Fruit fly (Drosophila melanogaster) whole organism, embryonic: ENCODE results near the gene CG31650.

Experiments used
- Abd-B ChIP-seq: fragments of 200-800 bp; sonication (Bioruptor generic); optimal IDR thresholded peaks from 2 replicates; lab custom pipeline; 2018; ENCODE audit warnings: missing biosample characterization, mild to moderate bottlenecking, missing genetic modification characterization, moderate library complexity
- Bgb ChIP-seq: fragments of 200-800 bp; sonication (Bioruptor generic); IDR thresholded peaks from 2 replicates; pipeline ENCODE4 v1.3.6; 2022; ENCODE audit warnings: missing biosample characterization, missing genetic modification characterization; ENCODE audit not compliant: partially characterized antibody
- BtbVII ChIP-seq: fragments of 200-800 bp; sonication (Bioruptor generic); optimal IDR thresholded peaks from 3 replicates; lab custom pipeline; 2017; ENCODE audit warnings: missing biosample characterization, mild to moderate bottlenecking, missing genetic modification characterization
- CG10209 ChIP-seq: fragments of 200-800 bp; sonication (Bioruptor generic); optimal IDR thresholded peaks from 3 replicates; lab custom pipeline; 2017; ENCODE audit warnings: missing biosample characterization, mild to moderate bottlenecking, missing genetic modification characterization, missing genetic modification reagents
- CG12071 ChIP-seq: fragments of 200-800 bp; sonication (Bioruptor generic); optimal IDR thresholded peaks from 3 replicates; lab custom pipeline; 2018; ENCODE audit warnings: missing biosample characterization, mild to moderate bottlenecking, missing genetic modification characterization
- CG12236 ChIP-seq: fragments of 200-800 bp; sonication (Bioruptor generic); optimal IDR thresholded peaks from 2 replicates; lab custom pipeline; 2016; ENCODE audit warnings: missing biosample characterization, missing genetic modification characterization
- CG12659 ChIP-seq: fragments of 200-800 bp; sonication (Bioruptor generic); optimal IDR thresholded peaks from 3 replicates; lab custom pipeline; 2017; ENCODE audit warnings: mild to moderate bottlenecking, missing biosample characterization, missing genetic modification reagents, missing genetic modification characterization
- CG12942 ChIP-seq: fragments of 200-800 bp; sonication (Bioruptor generic); optimal IDR thresholded peaks from 3 replicates; lab custom pipeline; 2016; ENCODE audit warnings: missing biosample characterization, missing genetic modification characterization
- CG13424 ChIP-seq: fragments of 200-800 bp; sonication (Bioruptor generic); optimal IDR thresholded peaks from 2 replicates; lab custom pipeline; 2019; ENCODE audit warnings: missing biosample characterization, mild to moderate bottlenecking, missing genetic modification characterization, moderate library complexity
- CG13624 ChIP-seq: fragments of 200-800 bp; sonication (Bioruptor generic); optimal IDR thresholded peaks from 2 replicates; lab custom pipeline; 2016; ENCODE audit warnings: missing biosample characterization, missing genetic modification characterization
- CG16813 ChIP-seq: fragments of 200-800 bp; sonication (Bioruptor generic); IDR thresholded peaks from 3 replicates; pipeline ENCODE4 v1.3.6; 2022; ENCODE audit warnings: missing biosample characterization, missing genetic modification characterization; ENCODE audit not compliant: partially characterized antibody
- CG17568 ChIP-seq: fragments of 200-800 bp; sonication (Bioruptor generic); optimal IDR thresholded peaks from 2 replicates; lab custom pipeline; 2018; ENCODE audit warnings: missing biosample characterization, mild to moderate bottlenecking, missing genetic modification characterization, moderate library complexity
- CG17612 ChIP-seq: fragments of 200-800 bp; sonication (Bioruptor generic); IDR thresholded peaks from 2 replicates; pipeline ENCODE4 v1.3.6; 2022; ENCODE audit warnings: missing biosample characterization, missing genetic modification characterization
- CG17802 ChIP-seq: fragments of 200-800 bp; sonication (Bioruptor generic); optimal IDR thresholded peaks from 2 replicates; lab custom pipeline; 2018; ENCODE audit warnings: missing biosample characterization, mild to moderate bottlenecking, missing genetic modification characterization, moderate library complexity
- CG18476 ChIP-seq: fragments of 200-800 bp; sonication (Bioruptor generic); optimal IDR thresholded peaks from 2 replicates; lab custom pipeline; 2016; ENCODE audit warnings: missing biosample characterization, mild to moderate bottlenecking, missing genetic modification characterization
- CG2129 ChIP-seq: fragments of 200-800 bp; sonication (Bioruptor generic); IDR thresholded peaks from 2 replicates; pipeline ENCODE4 v1.3.6; 2022; ENCODE audit warnings: missing biosample characterization, missing genetic modification characterization; ENCODE audit not compliant: partially characterized antibody
- CG31441 ChIP-seq: fragments of 200-800 bp; sonication (Bioruptor generic); IDR thresholded peaks from 2 replicates; pipeline ENCODE4 v1.3.6; 2022; ENCODE audit warnings: missing biosample characterization, missing genetic modification characterization
- CG3281 ChIP-seq: fragments of 200-800 bp; sonication (Bioruptor generic); optimal IDR thresholded peaks from 3 replicates; lab custom pipeline; 2017; ENCODE audit warnings: missing biosample characterization, mild to moderate bottlenecking, missing genetic modification characterization
- CG4707 ChIP-seq: fragments of 200-800 bp; sonication (Bioruptor generic); optimal IDR thresholded peaks from 2 replicates; lab custom pipeline; 2018; ENCODE audit warnings: missing biosample characterization, mild to moderate bottlenecking, missing genetic modification characterization, moderate library complexity
- CG6813 ChIP-seq: fragments of 200-800 bp; sonication (Bioruptor generic); optimal IDR thresholded peaks from 2 replicates; lab custom pipeline; 2017; ENCODE audit warnings: missing biosample characterization, missing genetic modification characterization, mild to moderate bottlenecking, moderate library complexity, missing genetic modification reagents
- CG7928 ChIP-seq: fragments of 200-800 bp; sonication (Bioruptor generic); optimal IDR thresholded peaks from 2 replicates; lab custom pipeline; 2017; ENCODE audit warnings: missing biosample characterization, mild to moderate bottlenecking, missing genetic modification characterization
- CkIIα-i1 ChIP-seq: fragments of 200-800 bp; sonication (Bioruptor generic); IDR thresholded peaks from 2 replicates; pipeline ENCODE4 v1.3.6; 2022; ENCODE audit warnings: missing biosample characterization, missing genetic modification characterization
- Deaf1 ChIP-seq: fragments of 200-800 bp; optimal IDR thresholded peaks from 3 replicates; lab custom pipeline; 2019; ENCODE audit warnings: missing biosample characterization, mild to moderate bottlenecking, missing genetic modification characterization, moderate library complexity
- Dfd ChIP-seq, 2 experiments: fragments of >200 bp; optimal IDR thresholded peaks; 2 replicates each; lab custom pipeline; 2017; ENCODE audit warnings: missing biosample characterization in 2 of 2, missing genetic modification characterization in 2 of 2
- Doc3 ChIP-seq: fragments of 200-800 bp; sonication (Bioruptor generic); IDR thresholded peaks from 3 replicates; pipeline ENCODE4 v1.3.6; 2022; ENCODE audit warnings: missing biosample characterization, missing genetic modification characterization; ENCODE audit not compliant: partially characterized antibody
- Fer3 ChIP-seq: fragments of 200-800 bp; sonication (Bioruptor generic); optimal IDR thresholded peaks from 2 replicates; lab custom pipeline; 2018; ENCODE audit warnings: missing biosample characterization, mild to moderate bottlenecking, missing genetic modification characterization, moderate library complexity
- H15 ChIP-seq: fragments of 200-800 bp; sonication (Bioruptor generic); IDR thresholded peaks from 3 replicates; pipeline ENCODE4 v1.3.6; 2022; ENCODE audit warnings: missing biosample characterization, missing genetic modification characterization
- HLH54F ChIP-seq: fragments of 200-800 bp; sonication (Bioruptor generic); optimal IDR thresholded peaks from 3 replicates; lab custom pipeline; 2016; ENCODE audit warnings: missing biosample characterization, missing genetic modification characterization
- HLHmδ ChIP-seq: fragments of 200-800 bp; sonication (Bioruptor generic); optimal IDR thresholded peaks from 2 replicates; lab custom pipeline; 2018; ENCODE audit warnings: missing biosample characterization, mild to moderate bottlenecking, missing genetic modification characterization, moderate library complexity
- Meics ChIP-seq: fragments of 200-800 bp; sonication (Bioruptor generic); optimal IDR thresholded peaks from 2 replicates; lab custom pipeline; 2017; ENCODE audit warnings: missing biosample characterization, mild to moderate bottlenecking, missing genetic modification characterization
- Poxn ChIP-seq: fragments of 200-800 bp; sonication (Bioruptor generic); IDR thresholded peaks from 2 replicates; pipeline ENCODE4 v1.3.6; 2022; ENCODE audit warnings: missing biosample characterization, missing genetic modification characterization
- Sin3A ChIP-seq: fragments of >200 bp; optimal IDR thresholded peaks from 2 replicates; lab custom pipeline; 2018
- bigmax ChIP-seq: fragments of 200-800 bp; sonication (Bioruptor generic); optimal IDR thresholded peaks from 2 replicates; lab custom pipeline; 2018; ENCODE audit warnings: missing biosample characterization, mild to moderate bottlenecking, missing genetic modification characterization
- cato ChIP-seq: fragments of 200-800 bp; sonication (Bioruptor generic); optimal IDR thresholded peaks from 2 replicates; lab custom pipeline; 2016; ENCODE audit warnings: missing biosample characterization, missing genetic modification characterization, borderline replicate concordance
- ci ChIP-seq: fragments of 200-800 bp; sonication (Bioruptor generic); IDR thresholded peaks from 3 replicates; pipeline ENCODE4 v1.3.6; 2022; ENCODE audit warnings: missing biosample characterization, missing genetic modification characterization
- en ChIP-seq: fragments of 200-800 bp; sonication (Bioruptor generic); optimal IDR thresholded peaks from 2 replicates; lab custom pipeline; 2016; ENCODE audit warnings: missing biosample characterization, missing genetic modification characterization
- gfzf ChIP-seq: fragments of 200-800 bp; sonication (Bioruptor generic); optimal IDR thresholded peaks from 2 replicates; lab custom pipeline; 2016; ENCODE audit warnings: missing biosample characterization, mild to moderate bottlenecking, missing genetic modification characterization, moderate library complexity
- grau ChIP-seq: fragments of 200-800 bp; optimal IDR thresholded peaks from 3 replicates; lab custom pipeline; 2019; ENCODE audit warnings: missing biosample characterization, mild to moderate bottlenecking, missing genetic modification characterization, moderate library complexity
- grn ChIP-seq: fragments of 200-800 bp; sonication (Bioruptor generic); optimal IDR thresholded peaks from 3 replicates; lab custom pipeline; 2017; ENCODE audit warnings: missing biosample characterization, missing genetic modification characterization
- hb ChIP-seq: fragments of 200-800 bp; sonication (Bioruptor generic); IDR thresholded peaks from 3 replicates; pipeline ENCODE4 v1.3.6; 2022; ENCODE audit warnings: missing biosample characterization, missing genetic modification characterization; ENCODE audit not compliant: partially characterized antibody
- her ChIP-seq: fragments of 200-800 bp; sonication (Bioruptor generic); optimal IDR thresholded peaks from 2 replicates; lab custom pipeline; 2016; ENCODE audit warnings: missing biosample characterization, missing genetic modification characterization
- lbe ChIP-seq: fragments of 200-800 bp; sonication (Bioruptor generic); optimal IDR thresholded peaks from 2 replicates; lab custom pipeline; 2016; ENCODE audit warnings: missing biosample characterization, mild to moderate bottlenecking, missing genetic modification characterization
- mirr ChIP-seq: fragments of 200-800 bp; sonication (Bioruptor generic); optimal IDR thresholded peaks from 3 replicates; lab custom pipeline; 2018; ENCODE audit warnings: missing biosample characterization, mild to moderate bottlenecking, missing genetic modification characterization
- otp ChIP-seq: fragments of 200-800 bp; sonication (Bioruptor generic); IDR thresholded peaks from 3 replicates; pipeline ENCODE4, ENCODE4 v1.3.6; 2022; ENCODE audit warnings: missing biosample characterization, missing genetic modification characterization
- prd ChIP-seq, 3 experiments: fragments of >200 bp in 2 of 3; fragments of 200-800 bp in 1 of 3; sonication (Bioruptor generic) in 1 of 3; optimal IDR thresholded peaks in 2 of 3; IDR thresholded peaks in 1 of 3; 2 replicates in 2 of 3; 3 replicates in 1 of 3; pipeline versions ENCODE4 v1.3.6 to Lab custom; 2017 to 2022; ENCODE audit warnings: missing biosample characterization in 1 of 3, missing genetic modification characterization in 1 of 3
- pros ChIP-seq: fragments of 200-800 bp; sonication (Bioruptor generic); optimal IDR thresholded peaks from 3 replicates; lab custom pipeline; 2019; ENCODE audit warnings: missing biosample characterization, mild to moderate bottlenecking, missing genetic modification characterization, moderate library complexity
- slp2 ChIP-seq: fragments of 200-800 bp; sonication (Bioruptor generic); optimal IDR thresholded peaks from 2 replicates; lab custom pipeline; 2016; ENCODE audit warnings: missing biosample characterization, missing genetic modification characterization
- so ChIP-seq: fragments of 200-800 bp; sonication (Bioruptor generic); IDR thresholded peaks from 3 replicates; pipeline ENCODE4 v1.3.6; 2022; ENCODE audit warnings: missing biosample characterization, missing genetic modification characterization
- stwl ChIP-seq: fragments of 200-800 bp; sonication (Bioruptor generic); optimal IDR thresholded peaks from 3 replicates; lab custom pipeline; 2018; ENCODE audit warnings: missing biosample characterization, mild to moderate bottlenecking, missing genetic modification characterization, moderate library complexity
- vvl ChIP-seq: fragments of 200-800 bp; sonication (Bioruptor generic); IDR thresholded peaks from 2 replicates; pipeline ENCODE4 v1.3.6; 2022; ENCODE audit warnings: missing biosample characterization, missing genetic modification characterization

CG31650 gene

dm6 chr2L:5043043-5043442, 1.5 kb downstream of the CG31650 start, which contains the start of the genes CG33995, CG44000 and CG44001 (continued):
- TF ChIP-seq vvl (GFP tag; lab: Robert Waterston, UW): peak; percentile 71
- peak; percentile 87 for TF ChIP-seq gfzf (GFP tag; lab: Kevin White, UChicago)
- TF ChIP-seq HLH54F (GFP tag; lab: Kevin White, UChicago): peak; percentile 54
- TF ChIP-seq CG6813: no peak
- peak; percentile 50 for TF ChIP-seq grau (tag; lab: Kevin White, UChicago)
- TF ChIP-seq CG12942 (GFP tag; lab: Kevin White, UChicago): peak; percentile 32
- peak; percentile 45 for TF ChIP-seq Meics (GFP tag; lab: Kevin White, UChicago)
- TF ChIP-seq Poxn: no peak
- peak; percentile 10 for TF ChIP-seq lbe (GFP tag; lab: Kevin White, UChicago)
- no peak for TF ChIP-seq grn (GFP tag; lab: Kevin White, UChicago)
- peak; percentile 46 for TF ChIP-seq Bgb
- TF ChIP-seq CG17802: no peak
- peak; percentile 51 for TF ChIP-seq mirr
- no peak for TF ChIP-seq hb (GFP tag; lab: Robert Waterston, UW)
- TF ChIP-seq CG4707 (GFP tag; lab: Kevin White, UChicago): peak; percentile 19
- peak; percentile 45 for TF ChIP-seq en (GFP tag; lab: Kevin White, UChicago)
- TF ChIP-seq CG17612 (GFP tag; lab: Robert Waterston, UW): no peak
- peak; percentile 94 for TF ChIP-seq CG12659 (GFP tag; lab: Kevin White, UChicago)
- peak; percentile 94 for TF ChIP-seq stwl (tag; lab: Kevin White, UChicago)
- TF ChIP-seq Sin3A (lab: Kevin White, UChicago): peak; percentile 68
- TF ChIP-seq BtbVII (GFP tag; lab: Kevin White, UChicago): no peak
- no peak for TF ChIP-seq CG12236 (GFP tag; lab: Kevin White, UChicago)
- TF ChIP-seq CG13624 (GFP tag; lab: Kevin White, UChicago): peak; percentile 68
- TF ChIP-seq CG17568 (GFP tag; lab: Kevin White, UChicago): no peak
- no peak for TF ChIP-seq bigmax (GFP tag; lab: Kevin White, UChicago)
- TF ChIP-seq Abd-B (GFP tag; lab: Kevin White, UChicago): peak; percentile 16
- TF ChIP-seq CG2129 (GFP tag; lab: Robert Waterston, UW): no peak
- TF ChIP-seq CG13424 (tag; lab: Kevin White, UChicago): peak; percentile 17
- no peak for TF ChIP-seq Dfd (GFP tag; optimal IDR thresholded peaks at IDR 0.05; lab: Kevin White, UChicago)
- TF ChIP-seq CG31441 (GFP tag; lab: Robert Waterston, UW): no peak; the same call in 1 of the 2 replicates
- TF ChIP-seq pros (GFP tag; lab: Kevin White, UChicago): no peak
- TF ChIP-seq H15: no peak; the same call in 2 of the 3 replicates
- TF ChIP-seq CG18476 (GFP tag; lab: Kevin White, UChicago): no peak
- no peak for TF ChIP-seq prd (optimal IDR thresholded peaks at IDR 0.05; lab: Kevin White, UChicago)
- peak; percentile 40; the same call in 1 of the 3 replicates for TF ChIP-seq prd (GFP tag; IDR thresholded peaks at IDR 0.05; lab: Robert Waterston, UW)
- TF ChIP-seq Doc3: no peak
- peak; percentile 65 for TF ChIP-seq her (GFP tag; lab: Kevin White, UChicago)
- peak; percentile 70 for TF ChIP-seq ci
- TF ChIP-seq CG16813 (GFP tag; lab: Robert Waterston, UW): no peak
- TF ChIP-seq slp2 (GFP tag; lab: Kevin White, UChicago): peak; percentile 26
- TF ChIP-seq Fer3: peak; percentile 21
- no peak for TF ChIP-seq cato (GFP tag; lab: Kevin White, UChicago)
- no peak for TF ChIP-seq CkIIα-i1 (GFP tag; lab: Robert Waterston, UW)
- TF ChIP-seq so: no peak
- peak; percentile 17 for TF ChIP-seq CG10209
- peak; percentile 7 for TF ChIP-seq HLHmδ
- TF ChIP-seq CG12071 (GFP tag; lab: Kevin White, UChicago): no peak
- TF ChIP-seq Deaf1: peak; percentile 17
- no peak for TF ChIP-seq otp (GFP tag; lab: Robert Waterston, UW)
- TF ChIP-seq CG3281 (GFP tag; lab: Kevin White, UChicago): peak; percentile 69
- peak; percentile 99 for TF ChIP-seq CG7928 (GFP tag; lab: Kevin White, UChicago)
